Worm (Caenorhabditis elegans): ENCODE data around the gene elc-1.

- no peak for TF ChIP-seq lsy-2 (tag; optimal IDR thresholded peaks at IDR 0.05)
- no peak for TF ChIP-seq nhr-12 (tag; optimal IDR thresholded peaks at IDR 0.05)
- no peak for TF ChIP-seq unc-39 (tag; optimal IDR thresholded peaks at IDR 0.05)
- no peak for TF ChIP-seq nhr-28 (tag; optimal IDR thresholded peaks at IDR 0.05)
- no peak for TF ChIP-seq mab-5 (tag; optimal IDR thresholded peaks at IDR 0.05)
- no peak for TF ChIP-seq blmp-1 (tag; optimal IDR thresholded peaks at IDR 0.05)
These were observed 44.4 kb downstream of the elc-1 start for ce11 chrIII:1372563-1372962.
